Worm (Caenorhabditis elegans) whole organism, young adult: ENCODE measurements around the gene ech-9.

Experiments
- B0019.2 ChIP-seq: fragments of 200-800 bp; sonication (Bioruptor generic); conservative IDR thresholded peaks from 2 replicates; pipeline ENCODE4 v1.3.6; 2022; ENCODE audit warnings: missing genetic modification reagents, missing genetic modification characterization, missing compliant biosample characterization
- B0261.1 ChIP-seq: sonication (generic microtip); optimal IDR thresholded peaks from 2 replicates; lab custom pipeline; 2016; ENCODE audit warnings: mild to moderate bottlenecking, missing genetic modification characterization, moderate library complexity, missing compliant biosample characterization
- C06A6.2 ChIP-seq: fragments of 200-800 bp; sonication (Bioruptor generic); conservative IDR thresholded peaks from 2 replicates; pipeline ENCODE4 v1.3.6; 2022; ENCODE audit warnings: missing genetic modification characterization, missing compliant biosample characterization
- F23B12.7 ChIP-seq: sonication (generic microtip); optimal IDR thresholded peaks from 2 replicates; lab custom pipeline; 2017; ENCODE audit warnings: missing genetic modification characterization, mild to moderate bottlenecking, missing compliant biosample characterization, antibody characterized with exemption, moderate library complexity; ENCODE audit not compliant: insufficient read depth
- F57A8.1 ChIP-seq: fragments of 200-800 bp; sonication (Bioruptor generic); optimal IDR thresholded peaks from 2 replicates; lab custom pipeline; 2018; ENCODE audit warnings: mild to moderate bottlenecking, missing genetic modification characterization, moderate library complexity, missing compliant biosample characterization
- K11D2.4 ChIP-seq: fragments of 200-800 bp; sonication (Bioruptor generic); IDR thresholded peaks from 2 replicates; pipeline ENCODE4 v1.3.6; 2022; ENCODE audit warnings: missing genetic modification reagents, missing genetic modification characterization, missing compliant biosample characterization
- K12H6.12 ChIP-seq: fragments of 200-800 bp; sonication (Bioruptor generic); optimal IDR thresholded peaks from 2 replicates; lab custom pipeline; 2018; ENCODE audit warnings: mild to moderate bottlenecking, missing genetic modification characterization, missing compliant biosample characterization
- Y56A3A.18 ChIP-seq: fragments of 200-800 bp; sonication (Bioruptor generic); IDR thresholded peaks from 2 replicates; pipeline ENCODE4 v1.3.6; 2022; ENCODE audit warnings: missing genetic modification reagents, missing genetic modification characterization, missing compliant biosample characterization
- Y95B8A.8 ChIP-seq: fragments of 200-800 bp; sonication (Bioruptor generic); IDR thresholded peaks from 2 replicates; pipeline ENCODE4 v1.3.6; 2022; ENCODE audit warnings: missing genetic modification reagents, missing genetic modification characterization, missing compliant biosample characterization
- attf-5 ChIP-seq: fragments of 200-800 bp; sonication (Bioruptor generic); optimal IDR thresholded peaks from 2 replicates; lab custom pipeline; 2018; ENCODE audit warnings: mild to moderate bottlenecking, missing genetic modification characterization, missing compliant biosample characterization
- attf-6 ChIP-seq: fragments of 200-800 bp; sonication (Bioruptor generic); IDR thresholded peaks from 2 replicates; pipeline ENCODE4 v1.3.6; 2022; ENCODE audit warnings: missing genetic modification reagents, missing genetic modification characterization, missing compliant biosample characterization
- cebp-1 ChIP-seq, 2 experiments: fragments of 200-800 bp in 1 of 2; sonication (Bioruptor generic) in 1 of 2; sonication (generic microtip) in 1 of 2; IDR thresholded peaks in 1 of 2; optimal IDR thresholded peaks in 1 of 2; 2 replicates each; pipeline versions ENCODE4 v1.3.6 to Lab custom; 2017 to 2022; ENCODE audit warnings: missing compliant biosample characterization in 2 of 2, missing genetic modification characterization in 2 of 2, mild to moderate bottlenecking in 1 of 2, missing genetic modification reagents in 1 of 2, moderate library complexity in 1 of 2
- cebp-2 ChIP-seq: fragments of 200-800 bp; sonication (Bioruptor generic); IDR thresholded peaks from 2 replicates; pipeline ENCODE4 v1.3.6; 2022; ENCODE audit warnings: missing genetic modification characterization, missing compliant biosample characterization
- ceh-58 ChIP-seq: fragments of 200-800 bp; sonication (Bioruptor generic); IDR thresholded peaks from 2 replicates; pipeline ENCODE4 v1.3.6; 2022; ENCODE audit warnings: missing genetic modification characterization, missing compliant biosample characterization
- ceh-91 ChIP-seq: fragments of 200-800 bp; sonication (Bioruptor generic); IDR thresholded peaks from 2 replicates; pipeline ENCODE4 v1.3.6; 2022; ENCODE audit warnings: missing genetic modification reagents, missing genetic modification characterization, missing compliant biosample characterization
- chd-7 ChIP-seq: sonication (generic microtip); optimal IDR thresholded peaks from 2 replicates; lab custom pipeline; 2016; ENCODE audit warnings: mild to moderate bottlenecking, missing genetic modification characterization, moderate library complexity, missing compliant biosample characterization
- efl-1 ChIP-seq: fragments of 150-350 bp; optimal IDR thresholded peaks from 2 replicates; lab custom pipeline; 2014; ENCODE audit warnings: missing biosample characterization, missing genetic modification reagents, missing genetic modification characterization
- egl-18 ChIP-seq: fragments of 200-800 bp; sonication (Bioruptor generic); IDR thresholded peaks from 2 replicates; pipeline ENCODE4 v1.3.6; 2022; ENCODE audit warnings: missing genetic modification reagents, missing genetic modification characterization, missing compliant biosample characterization
- ets-4 ChIP-seq: fragments of 200-800 bp; sonication (Bioruptor generic); optimal IDR thresholded peaks from 2 replicates; lab custom pipeline; 2018; ENCODE audit warnings: mild to moderate bottlenecking, missing genetic modification characterization, missing compliant biosample characterization
- lag-1 ChIP-seq: fragments of 200-800 bp; sonication (Bioruptor generic); IDR thresholded peaks from 2 replicates; pipeline ENCODE4 v1.3.6; 2022; ENCODE audit warnings: missing genetic modification reagents, missing genetic modification characterization, missing compliant biosample characterization
- let-526 ChIP-seq: fragments of 200-800 bp; sonication (Bioruptor generic); IDR thresholded peaks from 2 replicates; pipeline ENCODE4 v1.3.6; 2022; ENCODE audit warnings: missing genetic modification reagents, missing genetic modification characterization, missing compliant biosample characterization
- lsy-27 ChIP-seq: sonication (generic microtip); optimal IDR thresholded peaks from 2 replicates; lab custom pipeline; 2017; ENCODE audit warnings: missing genetic modification characterization, mild to moderate bottlenecking, missing compliant biosample characterization, antibody characterized with exemption, missing genotype, borderline replicate concordance; ENCODE audit not compliant: insufficient read depth
- mel-28 ChIP-seq: sonication (generic microtip); optimal IDR thresholded peaks from 2 replicates; lab custom pipeline; 2016; ENCODE audit warnings: borderline replicate concordance, mild to moderate bottlenecking, missing genetic modification characterization, missing compliant biosample characterization
- mxl-1 ChIP-seq: sonication (generic microtip); optimal IDR thresholded peaks from 2 replicates; lab custom pipeline; 2016; ENCODE audit warnings: missing genetic modification characterization, missing compliant biosample characterization
- nhr-120 ChIP-seq: fragments of 200-800 bp; sonication (Bioruptor generic); IDR thresholded peaks from 2 replicates; pipeline ENCODE4 v1.3.6; 2022; ENCODE audit warnings: missing genetic modification characterization, missing compliant biosample characterization
- nhr-179 ChIP-seq: sonication (generic microtip); optimal IDR thresholded peaks from 2 replicates; lab custom pipeline; 2016; ENCODE audit warnings: mild to moderate bottlenecking, missing genetic modification characterization, missing compliant biosample characterization
- nhr-80 ChIP-seq: sonication (generic microtip); optimal IDR thresholded peaks from 2 replicates; lab custom pipeline; 2016; ENCODE audit warnings: missing genetic modification characterization, missing compliant biosample characterization
- nhr-90 ChIP-seq: sonication (generic microtip); optimal IDR thresholded peaks from 2 replicates; lab custom pipeline; 2016; ENCODE audit warnings: missing genotype, mild to moderate bottlenecking, missing genetic modification characterization, missing compliant biosample characterization
- pha-4 ChIP-seq: fragments of 150-350 bp; sonication (generic microtip); optimal IDR thresholded peaks from 2 replicates; lab custom pipeline; 2014; ENCODE audit warnings: missing biosample characterization, missing genetic modification reagents, missing genetic modification characterization
- repo-1 ChIP-seq: sonication (generic microtip); optimal IDR thresholded peaks from 2 replicates; lab custom pipeline; 2017; ENCODE audit warnings: mild to moderate bottlenecking, missing genetic modification characterization, missing compliant biosample characterization
- snpc-1.1 ChIP-seq: sonication (generic microtip); optimal IDR thresholded peaks from 2 replicates; lab custom pipeline; 2017; ENCODE audit warnings: missing genetic modification characterization, mild to moderate bottlenecking, missing compliant biosample characterization, antibody characterized with exemption, moderate library complexity, missing genotype, missing genetic modification reagents; ENCODE audit not compliant: insufficient read depth
- snpc-1.3 ChIP-seq: sonication (generic microtip); optimal IDR thresholded peaks from 2 replicates; lab custom pipeline; 2017; ENCODE audit warnings: missing genetic modification characterization, mild to moderate bottlenecking, missing compliant biosample characterization, antibody characterized with exemption, moderate library complexity, missing genotype, missing genetic modification reagents; ENCODE audit not compliant: insufficient read depth
- somi-1 ChIP-seq: fragments of 200-800 bp; sonication (Bioruptor generic); optimal IDR thresholded peaks from 2 replicates; lab custom pipeline; 2018; ENCODE audit warnings: mild to moderate bottlenecking, missing genetic modification characterization, missing compliant biosample characterization
- xnd-1 ChIP-seq: sonication (generic microtip); optimal IDR thresholded peaks from 2 replicates; lab custom pipeline; 2016; ENCODE audit warnings: missing genotype, missing genetic modification reagents, missing genetic modification characterization, missing compliant biosample characterization
- ztf-22 ChIP-seq: fragments of 200-800 bp; sonication (Bioruptor generic); optimal IDR thresholded peaks from 2 replicates; lab custom pipeline; 2018; ENCODE audit warnings: mild to moderate bottlenecking, missing genetic modification characterization, moderate library complexity, missing compliant biosample characterization
- ztf-26 ChIP-seq: sonication (generic microtip); optimal IDR thresholded peaks from 2 replicates; lab custom pipeline; 2017; ENCODE audit warnings: missing genetic modification characterization, missing compliant biosample characterization
- ztf-6 ChIP-seq: fragments of 200-800 bp; sonication (Bioruptor generic); IDR thresholded peaks from 2 replicates; pipeline ENCODE4 v1.3.6; 2022; ENCODE audit warnings: missing genetic modification reagents, missing genetic modification characterization, missing compliant biosample characterization

Gene ech-9

DNA sequence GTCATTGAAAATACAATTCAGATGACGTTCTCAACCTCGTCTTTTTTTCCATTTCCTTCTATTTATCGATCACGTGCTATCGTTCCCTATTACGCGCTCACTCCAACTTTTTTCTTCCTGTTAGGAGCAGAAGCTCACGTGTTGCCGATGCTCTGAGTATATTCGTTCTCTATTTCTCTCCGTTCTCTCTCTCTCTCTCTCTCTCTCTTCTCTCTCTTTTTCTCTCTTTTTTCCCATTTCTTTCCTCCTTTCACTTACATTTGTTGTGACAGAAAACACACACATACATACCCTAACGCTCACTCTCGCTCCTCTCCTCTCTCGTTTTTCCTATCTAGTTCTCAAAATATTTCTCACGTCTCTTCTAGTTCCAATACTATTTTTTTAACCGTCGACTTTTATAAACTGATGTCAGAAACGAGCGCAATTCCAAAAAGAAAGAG lies 17.2 kb upstream of the ech-9 start (continued):
- TF ChIP-seq mel-28 (tag; lab: Kevin White, UChicago) (no peak), pha-4 (no peak), K12H6.12 (tag; lab: Kevin White, UChicago) (peak; percentile 93), repo-1 (tag; lab: Kevin White, UChicago) (no peak), B0261.1 (tag; lab: Kevin White, UChicago) (no peak)
- TF ChIP-seq, all 124 proteins: peak for 47

- TF ChIP-seq nhr-179 (tag; lab: Kevin White, UChicago) (no peak), F57A8.1 (no peak), let-526 (GFP tag; lab: Robert Waterston, UW) (no peak), ceh-58 (GFP tag; lab: Robert Waterston, UW) (no peak), mxl-1 (no peak), efl-1 (GFP tag; lab: Kevin White, UChicago) (no peak), snpc-1.1 (tag; lab: Kevin White, UChicago) (no peak), nhr-90 (tag; lab: Kevin White, UChicago) (no peak), chd-7 (no peak), snpc-1.3 (no peak), F23B12.7 (tag; lab: Kevin White, UChicago) (no peak), pha-4 (no peak), somi-1 (no peak), C06A6.2 (GFP tag; lab: Robert Waterston, UW) (no peak), cebp-2 (GFP tag; lab: Robert Waterston, UW) (no peak), attf-6 (GFP tag; lab: Robert Waterston, UW) (no peak), lsy-27 (tag; lab: Kevin White, UChicago) (no peak), Y95B8A.8 (GFP tag; lab: Robert Waterston, UW) (no peak), ztf-6 (GFP tag; lab: Robert Waterston, UW) (no peak)
Observed at ce11 chrIV:10251764-10252163, 16.6 kb upstream of the ech-9 start.

ce11 chrIV:10251261-10251660 lies 16.1 kb upstream of the ech-9 start:
- TF ChIP-seq ceh-58 (GFP tag; lab: Robert Waterston, UW), result no peak
- no peak for TF ChIP-seq ceh-91 (GFP tag; lab: Robert Waterston, UW)
- TF ChIP-seq snpc-1.1 (tag; lab: Kevin White, UChicago), result no peak
- TF ChIP-seq mxl-1, result no peak
- TF ChIP-seq ztf-22 (GFP tag; lab: Kevin White, UChicago), result no peak
- TF ChIP-seq ets-4, result no peak
- no peak for TF ChIP-seq F57A8.1
- no peak for TF ChIP-seq cebp-2 (GFP tag; lab: Robert Waterston, UW)
- no peak for TF ChIP-seq xnd-1 (tag; lab: Kevin White, UChicago)
- no peak for TF ChIP-seq snpc-1.3
- TF ChIP-seq B0019.2 (GFP tag; lab: Robert Waterston, UW), result no peak
- no peak for TF ChIP-seq Y56A3A.18 (GFP tag; lab: Robert Waterston, UW)
- no peak for TF ChIP-seq K11D2.4 (GFP tag; lab: Robert Waterston, UW)
- TF ChIP-seq B0261.1 (tag; lab: Kevin White, UChicago), result no peak
- TF ChIP-seq lag-1 (GFP tag; lab: Robert Waterston, UW), result no peak
- TF ChIP-seq nhr-120, result no peak
- no peak for TF ChIP-seq F23B12.7 (tag; lab: Kevin White, UChicago)
- no peak for TF ChIP-seq egl-18 (GFP tag; lab: Robert Waterston, UW)

DNA sequence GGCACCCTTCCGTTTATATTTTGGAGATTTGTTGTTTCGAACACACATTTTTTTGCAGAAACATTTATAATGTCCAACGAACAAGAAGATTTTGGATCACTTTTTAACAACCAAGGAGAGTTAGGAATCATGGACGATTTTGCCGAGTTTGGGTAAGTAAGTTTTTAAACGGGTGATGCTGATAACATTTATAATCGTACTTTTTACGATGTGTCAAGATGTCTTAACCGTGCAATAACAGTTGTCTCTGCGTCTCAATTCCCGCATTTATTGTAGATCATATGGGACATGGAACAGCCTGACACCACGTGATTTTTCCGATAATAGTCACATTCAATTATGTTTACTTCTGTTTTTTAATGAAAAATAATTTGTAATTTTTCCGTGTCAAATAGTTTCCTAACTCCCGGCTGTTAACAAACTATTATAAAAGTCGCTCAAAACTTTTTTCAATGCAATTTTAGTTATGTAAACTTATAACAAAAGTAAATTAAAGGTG lies 15.5 kb upstream of the ech-9 start, which contains the start of gene daf-14:
Gene daf-14, plus strand, starts transcription at position 51 of the 499 bp plus-strand sequence.
- TF ChIP-seq attf-5 (GFP tag; lab: Kevin White, UChicago) (no peak), nhr-80 (tag; lab: Kevin White, UChicago) (peak; percentile 20), ztf-26 (peak; percentile 43), cebp-1 (GFP tag; IDR thresholded peaks at IDR 0.05; lab: Robert Waterston, UW) (no peak), cebp-1 (tag; optimal IDR thresholded peaks at IDR 0.05; lab: Kevin White, UChicago) (peak; percentile 22), lsy-27 (tag; lab: Kevin White, UChicago) (no peak)
